Fruit fly (Drosophila melanogaster) ovary, adult (tissue): ENCODE measurements around the gene CG31517.

Source experiments
- CG17801 ChIP-seq: fragments of 200-800 bp; optimal IDR thresholded peaks from 2 replicates; lab custom pipeline; 2019; ENCODE audit warnings: missing biosample characterization, mild to moderate bottlenecking, missing genetic modification characterization, moderate library complexity; ENCODE audit not compliant: partially characterized antibody

The CG31517 gene

dm6 chr3R:13921806-13922515, 26.3 kb upstream of the CG31517 start:
- no peak for TF ChIP-seq CG17801 (GFP tag; lab: Kevin White, UChicago)

dm6 chr3R:13923626-13924025, 24.6 kb upstream of the CG31517 start:
- TF ChIP-seq CG17801 (GFP tag; lab: Kevin White, UChicago), result no peak

- no peak for TF ChIP-seq CG17801 (GFP tag; lab: Kevin White, UChicago)
Measured at dm6 chr3R:13927543-13927942, 20.7 kb upstream of the CG31517 start.

dm6 chr3R:13930252-13930651, 18.0 kb upstream of the CG31517 start:
- no peak for TF ChIP-seq CG17801 (GFP tag; lab: Kevin White, UChicago)

- TF ChIP-seq CG17801 (GFP tag; lab: Kevin White, UChicago), result no peak
Measured at dm6 chr3R:13931813-13932212, 16.4 kb upstream of the CG31517 start.

- no peak for TF ChIP-seq CG17801 (GFP tag; lab: Kevin White, UChicago)
Measured at dm6 chr3R:13933966-13934365, 14.3 kb upstream of the CG31517 start.

dm6 chr3R:13934618-13935017, 13.6 kb upstream of the CG31517 start:
- no peak for TF ChIP-seq CG17801 (GFP tag; lab: Kevin White, UChicago)

dm6 chr3R:13936309-13936708, 11.9 kb upstream of the CG31517 start:
- TF ChIP-seq CG17801 (GFP tag; lab: Kevin White, UChicago), result no peak

- TF ChIP-seq CG17801 (GFP tag; lab: Kevin White, UChicago), result no peak
Measured at dm6 chr3R:13939353-13940049, 8.7 kb upstream of the CG31517 start.

dm6 chr3R:13941390-13941789, 6.8 kb upstream of the CG31517 start:
- no peak for TF ChIP-seq CG17801 (GFP tag; lab: Kevin White, UChicago)

- TF ChIP-seq CG17801 (GFP tag; lab: Kevin White, UChicago), result no peak
Measured at dm6 chr3R:13943360-13943759, 4.9 kb upstream of the CG31517 start, which contains the start of gene Art9. TSS of gene Art9 (minus strand) at chr3R:13943460.

dm6 chr3R:13945712-13946111, 2.5 kb upstream of the CG31517 start, which contains the start of gene Art6:
TSS of gene Art6 (minus strand) at chr3R:13945812.
- no peak for TF ChIP-seq CG17801 (GFP tag; lab: Kevin White, UChicago)

dm6 chr3R:13946117-13946516, 2.1 kb upstream of the CG31517 start:
- TF ChIP-seq CG17801 (GFP tag; lab: Kevin White, UChicago), result no peak

dm6 chr3R:13947415-13947814, 805 bp upstream of the CG31517 start:
- no peak for TF ChIP-seq CG17801 (GFP tag; lab: Kevin White, UChicago)

- TF ChIP-seq CG17801 (GFP tag; lab: Kevin White, UChicago), result no peak
Measured at dm6 chr3R:13949571-13949970, 1.4 kb downstream of the CG31517 start.

- no peak for TF ChIP-seq CG17801 (GFP tag; lab: Kevin White, UChicago)
Measured at dm6 chr3R:13951038-13951437, 2.8 kb downstream of the CG31517 start, which contains the start of gene CG9926. TSS of gene CG9926 (minus strand) at chr3R:13951138.
